Worm (Caenorhabditis elegans): Measurements from ENCODE around the gene msp-56.

DNA sequence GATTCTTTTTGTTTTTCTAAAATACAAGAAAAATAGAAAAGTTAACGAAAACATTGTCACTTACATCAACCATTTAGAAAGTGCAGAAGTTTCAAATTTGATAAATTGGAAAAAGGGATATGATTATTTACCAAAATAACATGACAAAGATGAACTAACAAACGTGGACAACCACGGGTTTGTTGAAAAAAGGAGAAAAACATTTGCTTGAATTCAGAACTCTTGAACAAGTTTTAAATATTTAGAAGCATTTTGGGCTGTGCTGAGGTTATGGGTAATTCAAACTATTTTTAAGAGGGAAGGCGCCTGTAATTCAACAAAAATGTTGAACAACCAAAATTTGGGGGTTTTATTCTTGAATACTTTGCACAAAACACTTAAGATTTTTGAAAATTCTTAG lies 48.5 kb downstream of the msp-56 start, which contains the start of gene ttbk-3:
- no peak for TF ChIP-seq lin-35 (GFP tag; optimal IDR thresholded peaks at IDR 0.05)
- no peak for TF ChIP-seq skn-1 (tag; optimal IDR thresholded peaks at IDR 0.05)
- TF ChIP-seq ztf-11 (tag; optimal IDR thresholded peaks at IDR 0.05): no peak
- no peak for TF ChIP-seq fkh-10 (GFP tag; optimal IDR thresholded peaks at IDR 0.05)
- TF ChIP-seq ama-1 (optimal IDR thresholded peaks at IDR 0.05): no peak

All from whole organism, L1 larva.